Worm (Caenorhabditis elegans): Measurements from ENCODE around the gene B0303.11.
A peak's percentile ranks its signal among the peaks of the same experiment; 100 is the strongest.

B0303.11 gene

ce11 chrIII:8658367-8658761 is 51.8 kb downstream of the B0303.11 start (continued):
- no peak for TF ChIP-seq Y56A3A.18 (GFP tag; IDR thresholded peaks at IDR 0.05)
- TF ChIP-seq atf-7 (tag; optimal IDR thresholded peaks at IDR 0.05): peak; percentile 77
- peak; percentile 45 for TF ChIP-seq madf-10 (tag; optimal IDR thresholded peaks at IDR 0.05)
- no peak for TF ChIP-seq ztf-25 (GFP tag; IDR thresholded peaks at IDR 0.05)
- TF ChIP-seq ceh-40 (GFP tag; IDR thresholded peaks at IDR 0.05): no peak
- no peak for TF ChIP-seq mes-4 (tag; optimal IDR thresholded peaks at IDR 0.05)
- no peak for TF ChIP-seq lin-26 (GFP tag; IDR thresholded peaks at IDR 0.05)
- TF ChIP-seq attf-5 (GFP tag; optimal IDR thresholded peaks at IDR 0.05): peak; percentile 72
- no peak for TF ChIP-seq F39B2.1 (GFP tag; IDR thresholded peaks at IDR 0.05)
- no peak for TF ChIP-seq F52B5.7 (tag; optimal IDR thresholded peaks at IDR 0.05)
- peak; percentile 93 for TF ChIP-seq ztf-26 (tag; optimal IDR thresholded peaks at IDR 0.05)
- no peak for TF ChIP-seq F37B4.10 (GFP tag; IDR thresholded peaks at IDR 0.05)
- no peak for TF ChIP-seq cebp-1 (GFP tag; IDR thresholded peaks at IDR 0.05)
- peak; percentile 81 for TF ChIP-seq cebp-1 (tag; optimal IDR thresholded peaks at IDR 0.05)
- peak; percentile 52; the same call in 1 of the 2 replicates for TF ChIP-seq dox-1 (GFP tag; IDR thresholded peaks at IDR 0.05)
- no peak for TF ChIP-seq rcor-1 (GFP tag; IDR thresholded peaks at IDR 0.05)
- TF ChIP-seq ceh-100 (GFP tag; IDR thresholded peaks at IDR 0.05): no peak
- TF ChIP-seq lsy-27 (tag; optimal IDR thresholded peaks at IDR 0.05; ENCODE audit: borderline replicate concordance, insufficient read depth): no peak
- 0 out of 2 replicates have a peak, but pooled peaks have one; percentile 79 for TF ChIP-seq bed-1 (GFP tag; IDR thresholded peaks at IDR 0.05)
- TF ChIP-seq zim-3 (tag; optimal IDR thresholded peaks at IDR 0.05): no peak
- TF ChIP-seq madf-6 (GFP tag; IDR thresholded peaks at IDR 0.05): no peak
- no peak for TF ChIP-seq dpl-1 (GFP tag; optimal IDR thresholded peaks at IDR 0.05)
- no peak for TF ChIP-seq pha-4 (tag; optimal IDR thresholded peaks at IDR 0.05)
- TF ChIP-seq F57A8.1 (GFP tag; optimal IDR thresholded peaks at IDR 0.05): no peak
- TF ChIP-seq snpc-1.1 (tag; optimal IDR thresholded peaks at IDR 0.05; ENCODE audit: insufficient read depth): no peak
- TF ChIP-seq snpc-1.3 (tag; optimal IDR thresholded peaks at IDR 0.05; ENCODE audit: insufficient read depth): no peak
- peak; percentile 47; the same call in 1 of the 2 replicates for TF ChIP-seq pbrm-1 (GFP tag; IDR thresholded peaks at IDR 0.05)
- TF ChIP-seq ceh-91 (GFP tag; IDR thresholded peaks at IDR 0.05): no peak
- peak; percentile 94 for TF ChIP-seq somi-1 (GFP tag; optimal IDR thresholded peaks at IDR 0.05)
- TF ChIP-seq nhr-90 (tag; optimal IDR thresholded peaks at IDR 0.05): peak; percentile 38
- no peak for TF ChIP-seq dpff-1 (tag; optimal IDR thresholded peaks at IDR 0.05)
- TF ChIP-seq ztf-28 (GFP tag; IDR thresholded peaks at IDR 0.05): no peak
- peak; percentile 64; the same call in 1 of the 2 replicates for TF ChIP-seq C06A6.2 (GFP tag; conservative IDR thresholded peaks at IDR 0.05)
- TF ChIP-seq akir-1 (GFP tag; optimal IDR thresholded peaks at IDR 0.05): no peak
- TF ChIP-seq snpc-4 (GFP tag; optimal IDR thresholded peaks at IDR 0.05): no peak
- TF ChIP-seq snpc-4 (tag; optimal IDR thresholded peaks at IDR 0.05): peak in 3 of 4 experiments; percentile 52 to 64 (median 60)
- no peak for TF ChIP-seq hrde-1 (tag; optimal IDR thresholded peaks at IDR 0.05; ENCODE audit: borderline replicate concordance)
- peak; percentile 81 for TF ChIP-seq nhr-80 (tag; optimal IDR thresholded peaks at IDR 0.05)
- no peak for TF ChIP-seq egl-44 (GFP tag; IDR thresholded peaks at IDR 0.05)
- TF ChIP-seq F49E8.2 (tag; optimal IDR thresholded peaks at IDR 0.05; ENCODE audit: insufficient read depth): no peak
- TF ChIP-seq lir-1 (GFP tag; conservative IDR thresholded peaks at IDR 0.05): no peak
- no peak for TF ChIP-seq mel-28 (tag; optimal IDR thresholded peaks at IDR 0.05; ENCODE audit: borderline replicate concordance)
- TF ChIP-seq egrh-3 (GFP tag; IDR thresholded peaks at IDR 0.05): 0 out of 2 replicates have a peak, but pooled peaks have one; percentile 8
- 0 out of 2 replicates have a peak, but pooled peaks have one; percentile 11 for TF ChIP-seq madf-3 (GFP tag; IDR thresholded peaks at IDR 0.05)
- TF ChIP-seq ceh-27 (GFP tag; optimal IDR thresholded peaks at IDR 0.05): peak; percentile 46
- no peak for TF ChIP-seq F33H1.4 (GFP tag; IDR thresholded peaks at IDR 0.05)
- no peak for TF ChIP-seq sdz-38 (tag; optimal IDR thresholded peaks at IDR 0.05)
- no peak for TF ChIP-seq attf-6 (GFP tag; IDR thresholded peaks at IDR 0.05)
